Worm (Caenorhabditis elegans) whole organism, L2 larva: Measurements from ENCODE around the gene ZK218.7.

Experiments used
- F13H6.1 ChIP-seq: sonication (generic microtip); optimal IDR thresholded peaks from 2 replicates; lab custom pipeline; 2016; ENCODE audit warnings: missing genetic modification characterization, missing compliant biosample characterization
- Y55F3AM.14 ChIP-seq: fragments of 200-800 bp; sonication (Bioruptor generic); optimal IDR thresholded peaks from 2 replicates; lab custom pipeline; 2018; ENCODE audit warnings: mild to moderate bottlenecking, missing genetic modification characterization, missing compliant biosample characterization
- aly-2 ChIP-seq: fragments of 150-350 bp; optimal IDR thresholded peaks from 2 replicates; lab custom pipeline; 2014; ENCODE audit warnings: missing biosample characterization, missing genetic modification characterization
- ama-1 ChIP-seq: fragments of 150-350 bp; optimal IDR thresholded peaks from 2 replicates; lab custom pipeline; 2018; ENCODE audit warnings: inconsistent platforms
- egl-27 ChIP-seq: sonication (generic microtip); optimal IDR thresholded peaks from 3 replicates; lab custom pipeline; 2017; ENCODE audit warnings: missing biosample characterization, missing genetic modification reagents, missing genetic modification characterization
- elt-3 ChIP-seq: sonication (generic microtip); optimal IDR thresholded peaks from 2 replicates; lab custom pipeline; 2017; ENCODE audit warnings: missing biosample characterization, missing genetic modification characterization
- lsy-2 ChIP-seq, 2 experiments: fragments of 150-350 bp in 1 of 2; sonication (generic microtip) in 1 of 2; optimal IDR thresholded peaks; 2 replicates each; lab custom pipeline; 2014 to 2017; ENCODE audit warnings: missing biosample characterization in 2 of 2, missing genetic modification characterization in 2 of 2
- mdl-1 ChIP-seq, 2 experiments: fragments of 150-350 bp in 1 of 2; sonication (generic microtip) in 1 of 2; optimal IDR thresholded peaks; 2 replicates each; lab custom pipeline; 2017; ENCODE audit warnings: missing biosample characterization in 2 of 2, missing genetic modification characterization in 2 of 2
- nhr-21 ChIP-seq: fragments of 150-350 bp; optimal IDR thresholded peaks from 2 replicates; lab custom pipeline; 2014; ENCODE audit warnings: missing biosample characterization, missing genetic modification characterization
- nhr-23 ChIP-seq: fragments of 150-350 bp; optimal IDR thresholded peaks from 2 replicates; lab custom pipeline; 2014; ENCODE audit warnings: missing biosample characterization, missing genetic modification reagents, missing genetic modification characterization
- nhr-237 ChIP-seq: fragments of 150-350 bp; optimal IDR thresholded peaks from 2 replicates; lab custom pipeline; 2014; ENCODE audit warnings: missing biosample characterization, missing genetic modification characterization
- snpc-4 ChIP-seq: fragments of 150-350 bp; optimal IDR thresholded peaks from 2 replicates; lab custom pipeline; 2014; ENCODE audit warnings: missing biosample characterization, missing genetic modification characterization
- zag-1 ChIP-seq: fragments of 150-350 bp; optimal IDR thresholded peaks from 2 replicates; lab custom pipeline; 2014; ENCODE audit warnings: missing biosample characterization, missing genetic modification characterization
- ztf-4 ChIP-seq: fragments of 150-350 bp; optimal IDR thresholded peaks from 2 replicates; lab custom pipeline; 2014; ENCODE audit warnings: missing biosample characterization, missing genetic modification characterization

- no peak for TF ChIP-seq nhr-21 (tag; lab: Kevin White, UChicago)
- TF ChIP-seq Y55F3AM.14 (GFP tag; lab: Kevin White, UChicago): no peak
- no peak for TF ChIP-seq nhr-23 (tag; lab: Kevin White, UChicago)
- no peak for TF ChIP-seq snpc-4 (tag; lab: Kevin White, UChicago)
- no peak for TF ChIP-seq ztf-4 (tag; lab: Kevin White, UChicago)
- no peak for TF ChIP-seq egl-27 (tag; lab: Kevin White, UChicago)
- no peak for TF ChIP-seq ama-1 (lab: Kevin White, UChicago)
- no peak for TF ChIP-seq mdl-1 (tag; optimal IDR thresholded peaks at IDR 0.05; lab: Kevin White, UChicago)
- TF ChIP-seq nhr-237: no peak
- TF ChIP-seq lsy-2 (tag; optimal IDR thresholded peaks at IDR 0.05; lab: Kevin White, UChicago): no peak
- no peak for TF ChIP-seq elt-3
- no peak for TF ChIP-seq zag-1 (tag; lab: Kevin White, UChicago)
- no peak for TF ChIP-seq aly-2 (tag; lab: Kevin White, UChicago)
- no peak for TF ChIP-seq F13H6.1 (tag; lab: Kevin White, UChicago)
These were observed 11.0 kb upstream of the ZK218.7 start for ce11 chrV:17094568-17094967.
